Fruit fly (Drosophila melanogaster) whole organism, embryonic: ENCODE measurements around the gene Gr28a.

Experiments
- CG10543 ChIP-seq: fragments of 200-800 bp; sonication (Bioruptor generic); optimal IDR thresholded peaks from 3 replicates; lab custom pipeline; 2017; ENCODE audit warnings: missing biosample characterization, mild to moderate bottlenecking, missing genetic modification characterization, moderate library complexity
- CG12769 ChIP-seq: fragments of 200-800 bp; sonication (Bioruptor generic); optimal IDR thresholded peaks from 2 replicates; lab custom pipeline; 2019; ENCODE audit warnings: missing biosample characterization, mild to moderate bottlenecking, missing genetic modification characterization, moderate library complexity
- CG14050 ChIP-seq: fragments of 200-800 bp; sonication (Bioruptor generic); IDR thresholded peaks from 3 replicates; pipeline ENCODE4 v1.3.6; 2022; ENCODE audit warnings: missing biosample characterization, missing genetic modification characterization
- CG16813 ChIP-seq: fragments of 200-800 bp; sonication (Bioruptor generic); IDR thresholded peaks from 3 replicates; pipeline ENCODE4 v1.3.6; 2022; ENCODE audit warnings: missing biosample characterization, missing genetic modification characterization; ENCODE audit not compliant: partially characterized antibody
- CG16815 ChIP-seq: fragments of 200-800 bp; sonication (Bioruptor generic); optimal IDR thresholded peaks from 3 replicates; lab custom pipeline; 2017; ENCODE audit warnings: missing biosample characterization, mild to moderate bottlenecking, missing genetic modification characterization
- CG2678 ChIP-seq: fragments of 200-800 bp; sonication (Bioruptor generic); optimal IDR thresholded peaks from 3 replicates; lab custom pipeline; 2019; ENCODE audit warnings: missing biosample characterization, mild to moderate bottlenecking, missing genetic modification characterization, moderate library complexity
- CG30020 ChIP-seq: fragments of 200-800 bp; optimal IDR thresholded peaks from 2 replicates; lab custom pipeline; 2019; ENCODE audit warnings: missing biosample characterization, mild to moderate bottlenecking, missing genetic modification characterization, moderate library complexity
- CG3726 ChIP-seq: fragments of 200-800 bp; sonication (Bioruptor generic); IDR thresholded peaks from 3 replicates; pipeline ENCODE4, ENCODE4 v1.3.6; 2022; ENCODE audit warnings: missing biosample characterization, missing genetic modification characterization
- CG3847 ChIP-seq: fragments of 200-800 bp; sonication (Bioruptor generic); IDR thresholded peaks from 2 replicates; pipeline ENCODE4 v1.3.6; 2022; ENCODE audit warnings: missing biosample characterization, missing genetic modification characterization
- CG42726 ChIP-seq: fragments of 200-800 bp; sonication (Bioruptor generic); IDR thresholded peaks from 2 replicates; pipeline ENCODE4 v1.3.6; 2022; ENCODE audit warnings: missing biosample characterization, missing genetic modification characterization; ENCODE audit not compliant: partially characterized antibody
- CG7786 ChIP-seq: fragments of 200-800 bp; sonication (Bioruptor generic); optimal IDR thresholded peaks from 2 replicates; lab custom pipeline; 2016; ENCODE audit warnings: missing biosample characterization, missing genetic modification characterization
- CG8388 ChIP-seq: fragments of 200-800 bp; sonication (Bioruptor generic); optimal IDR thresholded peaks from 2 replicates; lab custom pipeline; 2019; ENCODE audit warnings: missing biosample characterization, mild to moderate bottlenecking, missing genetic modification characterization, moderate library complexity
- Deaf1 ChIP-seq: fragments of 200-800 bp; optimal IDR thresholded peaks from 3 replicates; lab custom pipeline; 2019; ENCODE audit warnings: missing biosample characterization, mild to moderate bottlenecking, missing genetic modification characterization, moderate library complexity
- Dek ChIP-seq: fragments of 200-800 bp; sonication (Bioruptor generic); optimal IDR thresholded peaks from 3 replicates; lab custom pipeline; 2019; ENCODE audit warnings: missing biosample characterization, mild to moderate bottlenecking, missing genetic modification characterization, moderate library complexity
- Dp ChIP-seq: fragments of 200-800 bp; sonication (Bioruptor generic); optimal IDR thresholded peaks from 2 replicates; lab custom pipeline; 2018; ENCODE audit warnings: missing biosample characterization, mild to moderate bottlenecking, missing genetic modification characterization, moderate library complexity
- Med ChIP-seq: fragments of 200-800 bp; sonication (Bioruptor generic); peaks from one replicate; lab custom pipeline; 2016; ENCODE audit warnings: missing biosample characterization, missing genetic modification characterization, mild to moderate bottlenecking, inconsistent platforms, moderate library complexity
- Meics ChIP-seq: fragments of 200-800 bp; sonication (Bioruptor generic); optimal IDR thresholded peaks from 2 replicates; lab custom pipeline; 2017; ENCODE audit warnings: missing biosample characterization, mild to moderate bottlenecking, missing genetic modification characterization
- Pdp1 ChIP-seq, 2 experiments: fragments of 200-800 bp; sonication (Bioruptor generic); optimal IDR thresholded peaks; 3 replicates each; lab custom pipeline; 2016; ENCODE audit warnings: missing biosample characterization in 2 of 2, missing genetic modification characterization in 2 of 2, mild to moderate bottlenecking in 1 of 2, moderate library complexity in 1 of 2
- Scr ChIP-seq: fragments of 200-800 bp; sonication (Bioruptor generic); IDR thresholded peaks from 2 replicates; pipeline ENCODE4 v1.3.6; 2022; ENCODE audit warnings: missing biosample characterization, missing genetic modification characterization; ENCODE audit not compliant: partially characterized antibody
- amos ChIP-seq: fragments of 200-800 bp; sonication (Bioruptor generic); IDR thresholded peaks from 2 replicates; pipeline ENCODE4 v1.3.6; 2022; ENCODE audit warnings: missing biosample characterization, missing genetic modification characterization; ENCODE audit not compliant: partially characterized antibody
- cg ChIP-seq: fragments of 200-800 bp; sonication (Bioruptor generic); optimal IDR thresholded peaks from 3 replicates; lab custom pipeline; 2019; ENCODE audit warnings: missing biosample characterization, mild to moderate bottlenecking, missing genetic modification characterization, moderate library complexity
- gt ChIP-seq: fragments of 200-800 bp; sonication (Bioruptor generic); IDR thresholded peaks from 2 replicates; pipeline ENCODE4 v1.3.6; 2022; ENCODE audit warnings: missing biosample characterization, missing genetic modification characterization
- ind ChIP-seq: fragments of 200-800 bp; sonication (Bioruptor generic); optimal IDR thresholded peaks from 3 replicates; lab custom pipeline; 2016; ENCODE audit warnings: missing biosample characterization, missing genetic modification characterization
- insv ChIP-seq, 2 experiments: fragments of 200-800 bp; sonication (Bioruptor generic); optimal IDR thresholded peaks; 3 replicates each; lab custom pipeline; 2016 to 2018; ENCODE audit warnings: missing biosample characterization in 2 of 2, missing genetic modification characterization in 2 of 2
- knrl ChIP-seq: fragments of 200-800 bp; sonication (Bioruptor generic); IDR thresholded peaks from 3 replicates; pipeline ENCODE4 v1.3.6; 2022; ENCODE audit warnings: missing biosample characterization, missing genetic modification characterization; ENCODE audit not compliant: partially characterized antibody
- nau ChIP-seq: fragments of 200-800 bp; sonication (Bioruptor generic); optimal IDR thresholded peaks from 3 replicates; lab custom pipeline; 2017; ENCODE audit warnings: missing biosample characterization, mild to moderate bottlenecking, missing genetic modification characterization, missing genetic modification reagents
- odd ChIP-seq: fragments of 200-800 bp; sonication (Bioruptor generic); optimal IDR thresholded peaks from 2 replicates; lab custom pipeline; 2017; ENCODE audit warnings: missing biosample characterization, mild to moderate bottlenecking, missing genetic modification characterization
- peb ChIP-seq: fragments of 200-800 bp; sonication (Bioruptor generic); IDR thresholded peaks from 2 replicates; pipeline ENCODE4 v1.3.6; 2022; ENCODE audit warnings: missing biosample characterization, missing genetic modification characterization
- ro ChIP-seq: fragments of 200-800 bp; sonication (Bioruptor generic); IDR thresholded peaks from 2 replicates; pipeline ENCODE4 v1.3.6; 2022; ENCODE audit warnings: missing biosample characterization, missing genetic modification characterization
- schlank ChIP-seq: fragments of 200-800 bp; sonication (Bioruptor generic); optimal IDR thresholded peaks from 2 replicates; lab custom pipeline; 2018; ENCODE audit warnings: missing biosample characterization, mild to moderate bottlenecking, missing genetic modification characterization
- sd ChIP-seq: fragments of 200-800 bp; sonication (Bioruptor generic); optimal IDR thresholded peaks from 3 replicates; lab custom pipeline; 2018; ENCODE audit warnings: missing biosample characterization, mild to moderate bottlenecking, missing genetic modification characterization, moderate library complexity
- sens ChIP-seq: fragments of 200-800 bp; sonication (Bioruptor generic); peaks from one replicate; lab custom pipeline; 2016; ENCODE audit warnings: missing biosample characterization, missing genetic modification characterization
- sr ChIP-seq: fragments of 200-800 bp; sonication (Bioruptor generic); IDR thresholded peaks from 3 replicates; pipeline ENCODE4 v1.3.6; 2022; ENCODE audit warnings: missing biosample characterization, missing genetic modification characterization
- stwl ChIP-seq: fragments of 200-800 bp; sonication (Bioruptor generic); optimal IDR thresholded peaks from 3 replicates; lab custom pipeline; 2018; ENCODE audit warnings: missing biosample characterization, mild to moderate bottlenecking, missing genetic modification characterization, moderate library complexity

Gene Gr28a

DNA sequence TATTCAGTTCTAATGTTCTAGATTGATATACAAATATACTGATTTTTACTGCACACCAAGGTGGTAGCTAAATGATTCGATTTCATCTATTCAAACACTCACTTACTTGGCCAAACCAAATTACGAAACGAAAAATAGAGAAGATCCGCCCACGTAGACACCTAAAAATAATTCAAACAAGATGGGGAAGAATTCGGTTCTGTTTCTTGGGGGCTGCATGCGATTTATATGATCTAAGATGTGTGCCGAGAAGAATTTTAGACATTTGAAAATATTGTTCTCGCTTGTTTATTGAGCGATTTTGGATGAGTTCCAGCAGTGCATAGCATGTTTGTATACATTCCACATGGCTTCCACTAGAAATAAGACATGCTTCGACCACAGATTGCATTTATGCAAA lies 46.4 kb downstream of the Gr28a start:
- TF ChIP-seq sd (peak; percentile 85), Pdp1 (GFP tag; optimal IDR thresholded peaks at IDR 0.05; lab: Kevin White, UChicago) (peak in 1 of 2 experiments; percentile 48), sr (peak; percentile 79), CG12769 (tag; lab: Kevin White, UChicago) (peak; percentile 15), knrl (GFP tag; lab: Robert Waterston, UW) (no peak)

DNA sequence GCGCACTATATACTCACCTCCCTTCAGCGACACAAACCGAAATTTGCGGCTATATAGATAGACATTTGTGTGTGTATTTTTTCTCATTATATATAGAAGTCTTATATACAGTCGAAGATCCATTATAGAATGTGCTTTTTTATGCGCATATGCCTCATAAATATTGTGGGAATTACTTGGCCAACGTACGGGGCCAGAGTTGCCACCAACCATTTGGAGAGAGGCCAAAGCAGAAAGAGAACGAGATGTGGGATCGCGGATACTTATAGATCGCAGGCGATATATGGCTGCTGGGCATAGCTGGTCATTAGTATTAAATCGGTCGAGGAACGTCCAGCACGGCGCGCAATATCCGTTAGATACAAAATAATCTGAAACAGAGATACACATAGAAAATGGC lies 49.1 kb downstream of the Gr28a start, which contains the start of gene CG5177:
CG5177 (plus strand) TSS at position 305 of the 400 bp plus-strand sequence.
- TF ChIP-seq Med (peak; percentile 41), Meics (GFP tag; lab: Kevin White, UChicago) (no peak), Scr (GFP tag; lab: Robert Waterston, UW) (no peak), schlank (no peak), peb (GFP tag; lab: Robert Waterston, UW) (no peak), sd (peak; percentile 79), odd (GFP tag; lab: Kevin White, UChicago) (no peak), CG16813 (GFP tag; lab: Robert Waterston, UW) (no peak), CG3726 (GFP tag; lab: Robert Waterston, UW) (no peak), sens (GFP tag; lab: Kevin White, UChicago) (peak; percentile 52), CG10543 (peak; percentile 61), ro (no peak), CG7786 (GFP tag; lab: Kevin White, UChicago) (no peak), amos (GFP tag; lab: Robert Waterston, UW) (no peak), Dek (no peak), CG14050 (no peak), ind (no peak), cg (peak; percentile 20), nau (GFP tag; lab: Kevin White, UChicago) (no peak), insv (GFP tag; optimal IDR thresholded peaks at IDR 0.05; lab: Kevin White, UChicago) (no peak), Dp (no peak), CG16815 (GFP tag; lab: Kevin White, UChicago) (no peak), CG3847 (GFP tag; lab: Robert Waterston, UW) (no peak), CG8388 (GFP tag; lab: Kevin White, UChicago) (no peak), CG12769 (tag; lab: Kevin White, UChicago) (peak; percentile 13), CG2678 (no peak), CG42726 (GFP tag; lab: Robert Waterston, UW) (no peak), gt (GFP tag; lab: Robert Waterston, UW) (no peak), CG30020 (no peak), stwl (tag; lab: Kevin White, UChicago) (peak; percentile 27), Deaf1 (tag; lab: Kevin White, UChicago) (no peak)
